Worm (Caenorhabditis elegans) whole organism, dauer: ENCODE measurements around the gene Y46C8AL.11.

Experiments used
- unc-62 ChIP-seq: sonication (generic microtip); optimal IDR thresholded peaks from 2 replicates; lab custom pipeline; 2017; ENCODE audit warnings: missing biosample characterization, missing genetic modification reagents, missing genetic modification characterization

The Y46C8AL.11 gene

ce11 chrIV:3988638-3989152 is 45.6 kb downstream of the Y46C8AL.11 start, which contains the start of gene clec-78:
Gene clec-78 (plus strand): TSS chrIV:3989102.
- TF ChIP-seq unc-62 (GFP tag; lab: Kevin White, UChicago) = no peak

DNA sequence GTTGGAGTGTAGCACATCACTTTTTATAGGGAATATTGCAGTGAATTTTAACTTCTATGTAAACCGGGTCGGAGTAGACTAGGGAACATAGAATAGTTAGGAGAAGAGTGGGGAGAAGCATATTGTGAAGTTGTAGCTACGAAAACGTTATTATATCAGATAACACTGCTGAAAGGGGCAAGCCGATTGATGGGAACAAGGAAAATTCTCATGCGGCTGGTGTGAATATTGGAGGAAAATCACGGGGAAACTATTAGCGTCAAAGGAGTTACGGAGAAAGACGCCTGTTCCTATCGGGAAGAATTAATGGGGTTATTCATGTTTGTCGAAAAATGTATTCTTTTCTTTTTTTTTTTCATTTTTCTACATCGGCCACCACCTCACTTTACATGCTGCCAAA is 50.2 kb downstream of the Y46C8AL.11 start, which contains the start of gene F47C12.6:
TSS of gene F47C12.6 (minus strand) at position 101 of the 400 bp plus-strand sequence.
- no peak for TF ChIP-seq unc-62 (GFP tag; lab: Kevin White, UChicago)
